Fruit fly (Drosophila melanogaster) whole organism, adult: Measurements from ENCODE around the gene CG6432.

Experiments
- CG11617 ChIP-seq: fragments of 200-800 bp; sonication (Bioruptor generic); optimal IDR thresholded peaks from 2 replicates; lab custom pipeline; 2017; ENCODE audit warnings: mild to moderate bottlenecking, missing biosample characterization, missing genetic modification reagents, missing genetic modification characterization
- CG12768 ChIP-seq: fragments of 200-800 bp; sonication (Bioruptor generic); optimal IDR thresholded peaks from 2 replicates; lab custom pipeline; 2017; ENCODE audit warnings: missing biosample characterization, missing genetic modification characterization, mild to moderate bottlenecking, moderate library complexity, missing genetic modification reagents
- CG14711 ChIP-seq: fragments of 200-800 bp; sonication (Bioruptor generic); optimal IDR thresholded peaks from 2 replicates; lab custom pipeline; 2018; ENCODE audit warnings: missing biosample characterization, mild to moderate bottlenecking, missing genetic modification characterization, moderate library complexity
- CG1620 ChIP-seq: fragments of 200-800 bp; sonication (Bioruptor generic); optimal IDR thresholded peaks from 2 replicates; lab custom pipeline; 2016; ENCODE audit warnings: missing biosample characterization, missing genetic modification characterization
- CG33017 ChIP-seq: fragments of 200-800 bp; sonication (Bioruptor generic); optimal IDR thresholded peaks from 2 replicates; lab custom pipeline; 2018; ENCODE audit warnings: missing biosample characterization, mild to moderate bottlenecking, missing genetic modification characterization, moderate library complexity
- CG5204 ChIP-seq: fragments of 200-800 bp; sonication (Bioruptor generic); optimal IDR thresholded peaks from 2 replicates; lab custom pipeline; 2016; ENCODE audit warnings: missing biosample characterization, missing genetic modification characterization
- CG7045 ChIP-seq: fragments of 200-800 bp; sonication (Bioruptor generic); optimal IDR thresholded peaks from 2 replicates; lab custom pipeline; 2017; ENCODE audit warnings: missing biosample characterization, mild to moderate bottlenecking, missing genetic modification characterization
- CG7101 ChIP-seq: fragments of 200-800 bp; sonication (Bioruptor generic); optimal IDR thresholded peaks from 2 replicates; lab custom pipeline; 2018; ENCODE audit warnings: missing biosample characterization, mild to moderate bottlenecking, missing genetic modification characterization, moderate library complexity
- Clk ChIP-seq: fragments of 200-800 bp; sonication (Bioruptor generic); optimal IDR thresholded peaks from 2 replicates; lab custom pipeline; 2017; ENCODE audit warnings: missing biosample characterization, missing genetic modification characterization
- Crg-1 ChIP-seq: fragments of 200-800 bp; sonication (Bioruptor generic); optimal IDR thresholded peaks from 2 replicates; lab custom pipeline; 2016; ENCODE audit warnings: missing biosample characterization, missing genetic modification characterization
- Hr96 ChIP-seq: fragments of 200-800 bp; sonication (Bioruptor generic); optimal IDR thresholded peaks from 2 replicates; lab custom pipeline; 2016; ENCODE audit warnings: missing biosample characterization, missing genetic modification characterization
- Mnt ChIP-seq: fragments of 200-800 bp; sonication (Bioruptor generic); optimal IDR thresholded peaks from 2 replicates; lab custom pipeline; 2016; ENCODE audit warnings: missing biosample characterization, mild to moderate bottlenecking, missing genetic modification characterization
- bab1 ChIP-seq: fragments of 200-800 bp; sonication (Bioruptor generic); optimal IDR thresholded peaks from 3 replicates; lab custom pipeline; 2019; ENCODE audit warnings: missing biosample characterization, mild to moderate bottlenecking, missing genetic modification characterization, moderate library complexity
- cic ChIP-seq: fragments of 200-800 bp; sonication (Bioruptor generic); optimal IDR thresholded peaks from 2 replicates; lab custom pipeline; 2017; ENCODE audit warnings: missing biosample characterization, mild to moderate bottlenecking, missing genetic modification characterization, moderate library complexity
- cnc ChIP-seq, 2 experiments: fragments of >200 bp; optimal IDR thresholded peaks; 2 replicates each; lab custom pipeline; 2017
- kay ChIP-seq: fragments of 200-800 bp; sonication (Bioruptor generic); peaks from one replicate; lab custom pipeline; 2016; ENCODE audit warnings: missing biosample characterization, missing genetic modification characterization, borderline replicate concordance
- ovo ChIP-seq: fragments of 200-800 bp; sonication (Bioruptor generic); optimal IDR thresholded peaks from 2 replicates; lab custom pipeline; 2016; ENCODE audit warnings: missing biosample characterization, missing genetic modification characterization
- pad ChIP-seq: fragments of 200-800 bp; sonication (Bioruptor generic); optimal IDR thresholded peaks from 3 replicates; lab custom pipeline; 2017; ENCODE audit warnings: missing biosample characterization, missing genetic modification characterization, mild to moderate bottlenecking, moderate library complexity, missing genetic modification reagents
- tj ChIP-seq: fragments of 200-800 bp; sonication (Bioruptor generic); optimal IDR thresholded peaks from 3 replicates; lab custom pipeline; 2017; ENCODE audit warnings: missing biosample characterization, mild to moderate bottlenecking, missing genetic modification characterization, moderate library complexity
- toe ChIP-seq: fragments of 200-800 bp; sonication (Bioruptor generic); optimal IDR thresholded peaks from 2 replicates; lab custom pipeline; 2016; ENCODE audit warnings: missing biosample characterization, missing genetic modification characterization

CG6432 gene

DNA sequence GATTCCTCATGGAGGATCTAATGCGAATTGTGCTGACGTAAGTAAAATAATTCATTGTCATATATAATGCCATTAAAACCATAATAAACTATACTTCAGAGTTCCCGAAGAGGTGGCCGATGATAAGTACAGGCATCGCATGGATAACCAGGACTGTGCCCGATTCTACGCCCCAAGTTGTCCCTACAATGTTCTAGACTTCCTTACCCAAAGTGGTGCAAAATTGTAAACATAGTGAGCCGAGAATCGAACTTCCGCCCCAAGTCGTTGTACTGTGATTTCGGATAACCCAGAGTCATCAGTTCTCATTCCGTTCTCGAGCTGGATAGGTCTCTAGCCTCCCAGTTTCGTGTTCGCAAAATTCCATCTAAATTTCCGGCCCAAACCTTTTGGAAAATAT, 26.1 kb downstream of the CG6432 start, which contains the start of gene CG33340:
TSS of gene CG33340 (plus strand) at position 301 of the 400 bp plus-strand sequence.
- no peak for TF ChIP-seq cnc (optimal IDR thresholded peaks at IDR 0.05; lab: Kevin White, UChicago)
- TF ChIP-seq bab1 (GFP tag; lab: Kevin White, UChicago), result no peak
- no peak for TF ChIP-seq CG14711

DNA sequence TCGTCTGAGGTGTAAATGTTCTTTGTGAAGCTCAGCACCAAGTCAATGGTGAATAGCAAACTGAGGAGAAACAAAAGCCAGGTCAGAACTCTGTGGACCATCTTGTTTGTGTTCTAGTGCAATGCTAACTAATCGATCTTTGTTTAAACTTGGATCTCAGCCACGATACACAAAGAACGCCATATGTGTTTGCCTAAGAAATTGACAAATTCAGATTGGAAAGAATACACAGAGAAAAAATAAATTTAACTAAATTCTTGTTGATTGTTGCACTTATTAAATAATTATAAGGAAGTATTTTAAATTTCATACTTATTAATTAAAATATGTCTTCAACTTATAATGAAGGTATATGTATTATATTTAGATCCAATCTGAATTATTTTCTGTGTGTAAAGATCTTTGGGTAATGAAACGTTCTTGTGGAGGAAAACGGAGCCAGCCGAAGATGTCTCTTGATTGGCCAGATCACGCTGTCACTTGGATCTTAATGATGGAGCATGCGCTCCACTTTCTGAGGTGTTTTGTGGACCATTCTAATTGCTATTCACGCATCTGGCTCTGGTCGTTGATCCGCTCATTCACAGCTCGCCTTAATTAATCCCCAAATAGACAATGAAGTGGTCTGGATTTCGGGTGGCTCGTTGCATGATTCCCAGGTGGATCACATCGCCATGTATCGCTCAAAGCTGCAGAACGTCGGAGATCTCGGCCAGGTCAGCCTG, 28.3 kb downstream of the CG6432 start, which contains the start of the genes CG17784 and CG13613:
TSS of gene CG17784 (minus strand) at position 101 of the 725 bp plus-strand sequence.
TSS of gene CG13613 (plus strand) at position 675 of the 725 bp plus-strand sequence.
- no peak for TF ChIP-seq CG7101 (tag; lab: Kevin White, UChicago)
- no peak for TF ChIP-seq toe (GFP tag; lab: Kevin White, UChicago)
- TF ChIP-seq CG33017 (tag; lab: Kevin White, UChicago), result no peak
- TF ChIP-seq CG11617 (GFP tag; lab: Kevin White, UChicago), result no peak

DNA sequence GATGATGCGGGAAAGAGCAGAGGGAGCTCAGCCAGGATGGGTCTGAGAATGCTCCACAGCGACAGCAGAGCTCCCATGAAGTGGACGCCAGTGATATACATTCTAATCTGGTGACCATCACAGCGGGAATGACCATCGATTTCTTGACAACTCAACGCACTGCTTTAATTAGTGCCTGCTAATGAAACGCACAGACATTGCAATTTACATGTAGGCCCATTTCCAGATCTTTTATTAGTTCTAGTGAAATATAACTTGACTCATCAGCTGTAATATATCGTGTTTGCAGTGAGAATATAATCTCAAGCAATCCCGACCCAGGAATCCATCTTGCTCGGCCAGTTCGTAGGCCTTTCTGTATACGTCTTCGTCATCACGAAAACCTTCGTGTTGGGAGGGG, 30.4 kb downstream of the CG6432 start, which contains the start of gene CG42811:
TSS of gene CG42811 (minus strand) at position 101 of the 400 bp plus-strand sequence.
- TF ChIP-seq cnc (optimal IDR thresholded peaks at IDR 0.05; lab: Kevin White, UChicago) (no peak), tj (GFP tag; lab: Kevin White, UChicago) (no peak), Hr96 (GFP tag; lab: Kevin White, UChicago) (no peak), CG7101 (tag; lab: Kevin White, UChicago) (no peak), CG11617 (GFP tag; lab: Kevin White, UChicago) (no peak), Mnt (GFP tag; lab: Kevin White, UChicago) (no peak), toe (GFP tag; lab: Kevin White, UChicago) (no peak), CG5204 (no peak), bab1 (GFP tag; lab: Kevin White, UChicago) (no peak), Crg-1 (GFP tag; lab: Kevin White, UChicago) (no peak), ovo (GFP tag; lab: Kevin White, UChicago) (no peak), CG14711 (no peak), cic (no peak), CG1620 (GFP tag; lab: Kevin White, UChicago) (no peak), CG7045 (GFP tag; lab: Kevin White, UChicago) (no peak), kay (GFP tag; lab: Kevin White, UChicago) (no peak), CG12768 (GFP tag; lab: Kevin White, UChicago) (no peak), pad (GFP tag; lab: Kevin White, UChicago) (no peak)

DNA sequence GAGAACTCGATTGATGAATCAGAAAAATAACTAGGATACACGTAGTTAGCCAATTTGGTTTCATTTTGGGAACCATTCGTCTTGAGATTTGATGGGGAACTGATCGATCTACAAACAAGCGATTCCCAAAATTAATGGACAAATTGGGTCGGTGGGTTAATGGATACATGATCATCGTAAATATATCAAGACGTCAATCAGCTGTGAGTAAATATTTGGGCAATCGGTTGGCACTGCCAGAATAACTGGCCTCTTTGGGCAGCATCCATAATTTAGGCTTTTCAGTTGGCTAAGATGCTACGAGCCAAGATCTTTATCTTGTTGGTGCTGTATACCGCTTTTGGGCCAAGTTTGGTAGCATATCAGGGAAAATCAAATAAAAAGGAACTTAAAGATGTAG, 31.3 kb downstream of the CG6432 start, which contains the start of the genes CG42812 and CG33341:
TSS of gene CG42812 (minus strand) at position 101 of the 400 bp plus-strand sequence.
TSS of gene CG33341 (plus strand) at position 295 of the 400 bp plus-strand sequence.
- TF ChIP-seq CG1620 (GFP tag; lab: Kevin White, UChicago) (no peak), bab1 (GFP tag; lab: Kevin White, UChicago) (no peak), toe (GFP tag; lab: Kevin White, UChicago) (no peak), tj (GFP tag; lab: Kevin White, UChicago) (no peak), cnc (optimal IDR thresholded peaks at IDR 0.05; lab: Kevin White, UChicago) (no peak), CG14711 (no peak), cic (no peak), kay (GFP tag; lab: Kevin White, UChicago) (no peak), CG11617 (GFP tag; lab: Kevin White, UChicago) (no peak), pad (GFP tag; lab: Kevin White, UChicago) (no peak), Clk (no peak)

DNA sequence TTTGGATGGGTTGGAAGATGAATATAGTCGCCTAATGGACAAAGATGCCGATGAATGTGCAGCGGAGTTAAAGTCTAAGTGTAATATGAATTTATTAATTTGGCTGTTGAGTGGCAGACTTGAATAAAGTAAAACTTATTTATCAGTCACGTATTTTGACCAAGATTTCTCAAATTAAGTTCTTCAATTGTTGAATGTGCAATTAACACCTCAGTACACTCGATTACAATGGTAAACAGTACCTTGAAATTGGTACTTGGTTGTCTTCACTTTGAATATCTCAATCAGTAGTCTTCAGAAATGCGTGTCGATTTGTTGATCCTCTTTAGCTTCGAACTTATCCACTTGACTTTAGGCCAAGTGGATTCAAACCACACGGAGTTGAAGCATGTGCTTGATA, 32.5 kb downstream of the CG6432 start, which contains the start of gene CG13614:
TSS of gene CG13614 (plus strand) at position 301 of the 400 bp plus-strand sequence.
- no peak for TF ChIP-seq CG7101 (tag; lab: Kevin White, UChicago)
- no peak for TF ChIP-seq cic
- no peak for TF ChIP-seq pad (GFP tag; lab: Kevin White, UChicago)
- TF ChIP-seq Mnt (GFP tag; lab: Kevin White, UChicago), result no peak
- no peak for TF ChIP-seq Hr96 (GFP tag; lab: Kevin White, UChicago)
- TF ChIP-seq Clk, result no peak
- TF ChIP-seq ovo (GFP tag; lab: Kevin White, UChicago), result no peak
- no peak for TF ChIP-seq CG1620 (GFP tag; lab: Kevin White, UChicago)
- no peak for TF ChIP-seq CG5204
- no peak for TF ChIP-seq CG11617 (GFP tag; lab: Kevin White, UChicago)
- no peak for TF ChIP-seq tj (GFP tag; lab: Kevin White, UChicago)
- TF ChIP-seq CG33017 (tag; lab: Kevin White, UChicago), result no peak
- TF ChIP-seq Crg-1 (GFP tag; lab: Kevin White, UChicago), result no peak

DNA sequence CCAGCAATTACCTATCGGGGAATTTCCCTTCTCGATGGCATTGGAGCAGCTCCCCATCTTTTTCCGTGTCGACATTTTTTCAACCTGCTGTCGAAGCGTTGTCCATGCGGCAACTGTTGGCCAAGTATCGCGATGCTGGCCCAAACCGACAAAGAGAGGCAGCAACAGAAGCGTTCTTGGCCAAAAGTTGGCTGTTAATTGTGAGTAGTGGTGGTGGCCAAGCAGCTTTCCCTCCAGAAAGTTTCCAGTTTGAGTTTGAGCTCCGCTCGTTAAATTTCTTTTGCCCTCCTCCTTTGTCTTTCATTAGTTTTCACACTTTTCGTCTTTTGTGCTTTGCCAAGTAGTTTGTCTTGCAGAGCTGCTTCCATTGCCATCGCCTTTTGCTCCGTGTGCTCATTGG, 35.9 kb downstream of the CG6432 start, which contains the start of gene CG17782:
TSS of gene CG17782 (minus strand) at position 101 of the 400 bp plus-strand sequence.
- TF ChIP-seq Clk, result no peak

DNA sequence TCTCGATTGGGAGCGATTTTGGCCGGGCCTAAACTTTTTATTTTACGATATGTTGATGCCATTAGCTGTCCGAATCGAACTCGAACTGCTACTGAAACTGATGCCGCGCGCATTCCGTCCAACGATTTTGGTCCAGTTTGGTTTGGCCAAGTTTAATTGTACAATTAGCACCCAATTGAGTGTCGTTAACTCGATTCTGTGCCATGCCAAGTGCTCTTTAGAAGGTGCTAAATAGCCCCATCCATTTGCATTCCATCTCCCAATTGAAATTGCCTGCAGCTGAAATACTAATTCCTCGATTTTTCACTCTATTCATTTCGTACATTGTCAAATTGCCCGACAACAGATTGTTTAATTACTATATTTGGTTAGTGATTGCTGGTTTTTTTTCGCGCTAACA, 38.8 kb downstream of the CG6432 start, which contains the start of gene CG17781:
TSS of gene CG17781 (minus strand) at position 101 of the 400 bp plus-strand sequence.
- TF ChIP-seq Mnt (GFP tag; lab: Kevin White, UChicago), result no peak
- TF ChIP-seq CG33017 (tag; lab: Kevin White, UChicago), result no peak
- no peak for TF ChIP-seq Hr96 (GFP tag; lab: Kevin White, UChicago)
- no peak for TF ChIP-seq CG12768 (GFP tag; lab: Kevin White, UChicago)
- no peak for TF ChIP-seq cic
- no peak for TF ChIP-seq CG1620 (GFP tag; lab: Kevin White, UChicago)
- TF ChIP-seq pad (GFP tag; lab: Kevin White, UChicago), result no peak
- no peak for TF ChIP-seq tj (GFP tag; lab: Kevin White, UChicago)
